Fruit fly (Drosophila melanogaster): ENCODE results near the gene rst.

- TF ChIP-seq ranshi (GFP tag; IDR thresholded peaks at IDR 0.05) = no peak
- no peak for TF ChIP-seq h (optimal IDR thresholded peaks at IDR 0.05)
- no peak for TF ChIP-seq CG42726 (GFP tag; IDR thresholded peaks at IDR 0.05; ENCODE audit: partially characterized antibody)
- TF ChIP-seq gfzf (GFP tag; optimal IDR thresholded peaks at IDR 0.05) = no peak
- TF ChIP-seq CG13624 (GFP tag; optimal IDR thresholded peaks at IDR 0.05) = no peak
- TF ChIP-seq Dfd (GFP tag; optimal IDR thresholded peaks at IDR 0.05) = no peak
- no peak for TF ChIP-seq disco-r (GFP tag; optimal IDR thresholded peaks at IDR 0.05)
- TF ChIP-seq CG5953 (GFP tag; IDR thresholded peaks at IDR 0.05) = no peak
- TF ChIP-seq E2f2 (GFP tag; IDR thresholded peaks at IDR 0.05) = no peak
- no peak for TF ChIP-seq CrebB (tag; optimal IDR thresholded peaks at IDR 0.05)
- TF ChIP-seq slou (GFP tag; optimal IDR thresholded peaks at IDR 0.05) = no peak
- TF ChIP-seq fd102C (GFP tag; optimal IDR thresholded peaks at IDR 0.05) = no peak
- no peak for TF ChIP-seq sens-2 (GFP tag; IDR thresholded peaks at IDR 0.05)
These were observed 44.1 kb downstream of the rst start, which contains the start of gene CG32793 for dm6 chrX:2929496-2929895.

All from whole organism, embryonic.